Worm (Caenorhabditis elegans) whole organism, young adult: Measurements from ENCODE around the gene argn-1.
A peak's percentile ranks its signal among the peaks of the same experiment; 100 is the strongest.

Experiments
- D2030.7 ChIP-seq: fragments of 200-800 bp; sonication (Bioruptor generic); IDR thresholded peaks from 2 replicates; pipeline ENCODE4 v1.3.6; 2022; ENCODE audit warnings: missing genetic modification reagents, missing genetic modification characterization, missing compliant biosample characterization
- F22D6.2 ChIP-seq: sonication (generic microtip); optimal IDR thresholded peaks from 2 replicates; lab custom pipeline; 2016; ENCODE audit warnings: mild to moderate bottlenecking, missing genetic modification characterization, missing compliant biosample characterization
- K12H6.12 ChIP-seq: fragments of 200-800 bp; sonication (Bioruptor generic); optimal IDR thresholded peaks from 2 replicates; lab custom pipeline; 2018; ENCODE audit warnings: mild to moderate bottlenecking, missing genetic modification characterization, missing compliant biosample characterization
- Y67H2A.10 ChIP-seq: fragments of 200-800 bp; sonication (Bioruptor generic); conservative IDR thresholded peaks from 2 replicates; pipeline ENCODE4 v1.3.6; 2022; ENCODE audit warnings: missing genetic modification reagents, missing genetic modification characterization, missing compliant biosample characterization
- akir-1 ChIP-seq: fragments of 200-800 bp; sonication (Bioruptor generic); optimal IDR thresholded peaks from 2 replicates; lab custom pipeline; 2018; ENCODE audit warnings: mild to moderate bottlenecking, missing genetic modification characterization, moderate library complexity, missing compliant biosample characterization
- attf-3 ChIP-seq: fragments of 200-800 bp; sonication (Bioruptor generic); conservative IDR thresholded peaks from 2 replicates; pipeline ENCODE4 v1.3.6; 2022; ENCODE audit warnings: missing genetic modification reagents, missing genetic modification characterization, missing compliant biosample characterization
- cebp-1 ChIP-seq, 2 experiments: fragments of 200-800 bp in 1 of 2; sonication (Bioruptor generic) in 1 of 2; sonication (generic microtip) in 1 of 2; IDR thresholded peaks in 1 of 2; optimal IDR thresholded peaks in 1 of 2; 2 replicates each; pipeline versions ENCODE4 v1.3.6 to Lab custom; 2017 to 2022; ENCODE audit warnings: missing compliant biosample characterization in 2 of 2, missing genetic modification characterization in 2 of 2, mild to moderate bottlenecking in 1 of 2, missing genetic modification reagents in 1 of 2, moderate library complexity in 1 of 2
- dox-1 ChIP-seq: fragments of 200-800 bp; sonication (Bioruptor generic); IDR thresholded peaks from 2 replicates; pipeline ENCODE4 v1.3.6; 2022; ENCODE audit warnings: missing genetic modification reagents, missing genetic modification characterization, missing compliant biosample characterization
- ets-4 ChIP-seq: fragments of 200-800 bp; sonication (Bioruptor generic); optimal IDR thresholded peaks from 2 replicates; lab custom pipeline; 2018; ENCODE audit warnings: mild to moderate bottlenecking, missing genetic modification characterization, missing compliant biosample characterization
- gei-17 ChIP-seq: fragments of 200-800 bp; sonication (Bioruptor generic); optimal IDR thresholded peaks from 2 replicates; lab custom pipeline; 2018; ENCODE audit warnings: mild to moderate bottlenecking, missing genetic modification characterization, missing compliant biosample characterization
- hlh-26 ChIP-seq: fragments of 200-800 bp; sonication (Bioruptor generic); conservative IDR thresholded peaks from 2 replicates; pipeline ENCODE4 v1.3.6; 2022; ENCODE audit warnings: missing genetic modification reagents, missing genetic modification characterization, missing compliant biosample characterization
- hmg-20 ChIP-seq: fragments of 200-800 bp; sonication (Bioruptor generic); IDR thresholded peaks from 2 replicates; pipeline ENCODE4 v1.3.6; 2022; ENCODE audit warnings: missing genetic modification reagents, missing genetic modification characterization, missing compliant biosample characterization
- lag-1 ChIP-seq: fragments of 200-800 bp; sonication (Bioruptor generic); IDR thresholded peaks from 2 replicates; pipeline ENCODE4 v1.3.6; 2022; ENCODE audit warnings: missing genetic modification reagents, missing genetic modification characterization, missing compliant biosample characterization
- let-526 ChIP-seq: fragments of 200-800 bp; sonication (Bioruptor generic); IDR thresholded peaks from 2 replicates; pipeline ENCODE4 v1.3.6; 2022; ENCODE audit warnings: missing genetic modification reagents, missing genetic modification characterization, missing compliant biosample characterization
- lsy-27 ChIP-seq: sonication (generic microtip); optimal IDR thresholded peaks from 2 replicates; lab custom pipeline; 2017; ENCODE audit warnings: missing genetic modification characterization, mild to moderate bottlenecking, missing compliant biosample characterization, antibody characterized with exemption, missing genotype, borderline replicate concordance; ENCODE audit not compliant: insufficient read depth
- madf-8 ChIP-seq: fragments of 200-800 bp; sonication (Bioruptor generic); conservative IDR thresholded peaks from 2 replicates; pipeline ENCODE4 v1.3.6; 2022; ENCODE audit warnings: missing genetic modification reagents, missing genetic modification characterization, missing compliant biosample characterization
- nfya-1 ChIP-seq: sonication (generic microtip); optimal IDR thresholded peaks from 2 replicates; lab custom pipeline; 2017; ENCODE audit warnings: antibody characterized with exemption, missing compliant biosample characterization, missing genetic modification characterization, borderline replicate concordance; ENCODE audit not compliant: insufficient read depth
- nhr-80 ChIP-seq: sonication (generic microtip); optimal IDR thresholded peaks from 2 replicates; lab custom pipeline; 2016; ENCODE audit warnings: missing genetic modification characterization, missing compliant biosample characterization
- pbrm-1 ChIP-seq: fragments of 200-800 bp; sonication (Bioruptor generic); IDR thresholded peaks from 2 replicates; pipeline ENCODE4 v1.3.6; 2022; ENCODE audit warnings: missing genetic modification reagents, missing genetic modification characterization, missing compliant biosample characterization
- pha-4 ChIP-seq: fragments of 150-350 bp; sonication (generic microtip); optimal IDR thresholded peaks from 2 replicates; lab custom pipeline; 2014; ENCODE audit warnings: missing biosample characterization, missing genetic modification reagents, missing genetic modification characterization
- sdz-38 ChIP-seq: sonication (generic microtip); optimal IDR thresholded peaks from 2 replicates; lab custom pipeline; 2016; ENCODE audit warnings: missing genotype, missing genetic modification characterization, missing compliant biosample characterization
- sea-2 ChIP-seq: fragments of 200-800 bp; sonication (Bioruptor generic); IDR thresholded peaks from 2 replicates; pipeline ENCODE4 v1.3.6; 2022; ENCODE audit warnings: missing genetic modification characterization, missing compliant biosample characterization
- unc-62 ChIP-seq: fragments of 150-350 bp; optimal IDR thresholded peaks from 2 replicates; lab custom pipeline; 2014; ENCODE audit warnings: missing biosample characterization, missing genetic modification reagents, missing genetic modification characterization
- ztf-26 ChIP-seq: sonication (generic microtip); optimal IDR thresholded peaks from 2 replicates; lab custom pipeline; 2017; ENCODE audit warnings: missing genetic modification characterization, missing compliant biosample characterization

The argn-1 gene

ce11 chrX:5653813-5654212 is 24.0 kb downstream of the argn-1 start, which contains the start of gene T22B7.7 (continued):
- no peak for TF ChIP-seq akir-1 (GFP tag; lab: Kevin White, UChicago)
- no peak for TF ChIP-seq hlh-26
- peak; percentile 48; the same call in 1 of the 2 replicates for TF ChIP-seq dox-1 (GFP tag; lab: Robert Waterston, UW)
- TF ChIP-seq nfya-1 = no peak
- TF ChIP-seq pbrm-1 (GFP tag; lab: Robert Waterston, UW) = no peak
- TF ChIP-seq unc-62 (GFP tag; lab: Kevin White, UChicago) = peak; percentile 47

- TF ChIP-seq Y67H2A.10 (GFP tag; lab: Robert Waterston, UW) (no peak), attf-3 (GFP tag; lab: Robert Waterston, UW) (no peak), pha-4 (no peak), ets-4 (GFP tag; lab: Kevin White, UChicago) (no peak), hlh-26 (no peak), hmg-20 (no peak), let-526 (GFP tag; lab: Robert Waterston, UW) (no peak)
These were observed 25.8 kb downstream of the argn-1 start for ce11 chrX:5655601-5656000.

ce11 chrX:5659614-5660013 is 29.8 kb downstream of the argn-1 start, which contains the start of gene T22B7.22:
Gene T22B7.22 (plus strand): TSS chrX:5659967.
- TF ChIP-seq ztf-26 (tag; lab: Kevin White, UChicago) = peak; percentile 5
- TF ChIP-seq sea-2 (GFP tag; lab: Robert Waterston, UW) = no peak

ce11 chrX:5661179-5661578 is 31.4 kb downstream of the argn-1 start:
- TF ChIP-seq hlh-26 (no peak), gei-17 (GFP tag; lab: Kevin White, UChicago) (no peak), K12H6.12 (tag; lab: Kevin White, UChicago) (no peak)

ce11 chrX:5663537-5663936 is 33.7 kb downstream of the argn-1 start, which contains the start of gene egl-13:
Gene egl-13 (plus strand): TSS chrX:5663837.
- TF ChIP-seq lsy-27 = no peak
- TF ChIP-seq, all 124 proteins: peak for 0

ce11 chrX:5669733-5670132 is 39.9 kb downstream of the argn-1 start:
- peak; percentile 92 for TF ChIP-seq nhr-80 (tag; lab: Kevin White, UChicago)
- TF ChIP-seq dox-1 (GFP tag; lab: Robert Waterston, UW) = peak; percentile 62
- no peak for TF ChIP-seq madf-8 (GFP tag; lab: Robert Waterston, UW)
- no peak for TF ChIP-seq lag-1 (GFP tag; lab: Robert Waterston, UW)

- no peak for TF ChIP-seq hmg-20
- TF ChIP-seq cebp-1 (GFP tag; IDR thresholded peaks at IDR 0.05; lab: Robert Waterston, UW) = 0 out of 2 replicates have a peak, but pooled peaks have one; percentile 27
- no peak for TF ChIP-seq cebp-1 (tag; optimal IDR thresholded peaks at IDR 0.05; lab: Kevin White, UChicago)
- TF ChIP-seq F22D6.2 (tag; lab: Kevin White, UChicago) = no peak
- no peak for TF ChIP-seq Y67H2A.10 (GFP tag; lab: Robert Waterston, UW)
- TF ChIP-seq nhr-80 (tag; lab: Kevin White, UChicago) = peak; percentile 69
- no peak for TF ChIP-seq nfya-1
- TF ChIP-seq, all 124 proteins: peak for 2
These were observed 41.0 kb downstream of the argn-1 start for ce11 chrX:5670829-5671228.

- TF ChIP-seq sdz-38 = no peak
- no peak for TF ChIP-seq D2030.7 (GFP tag; lab: Robert Waterston, UW)
These were observed 42.8 kb downstream of the argn-1 start for ce11 chrX:5672615-5673014.
